Worm (Caenorhabditis elegans) whole organism, young adult: ENCODE results near the gene col-130.

Source experiments
- B0019.2 ChIP-seq: fragments of 200-800 bp; sonication (Bioruptor generic); conservative IDR thresholded peaks from 2 replicates; pipeline ENCODE4 v1.3.6; 2022; ENCODE audit warnings: missing genetic modification reagents, missing genetic modification characterization, missing compliant biosample characterization
- B0336.3 ChIP-seq: fragments of 200-800 bp; sonication (Bioruptor generic); IDR thresholded peaks from 2 replicates; pipeline ENCODE4 v1.3.6; 2022; ENCODE audit warnings: missing genetic modification characterization, missing compliant biosample characterization
- C06A6.2 ChIP-seq: fragments of 200-800 bp; sonication (Bioruptor generic); conservative IDR thresholded peaks from 2 replicates; pipeline ENCODE4 v1.3.6; 2022; ENCODE audit warnings: missing genetic modification characterization, missing compliant biosample characterization
- F22D6.2 ChIP-seq: sonication (generic microtip); optimal IDR thresholded peaks from 2 replicates; lab custom pipeline; 2016; ENCODE audit warnings: mild to moderate bottlenecking, missing genetic modification characterization, missing compliant biosample characterization
- F57C9.4 ChIP-seq: sonication (generic microtip); optimal IDR thresholded peaks from 2 replicates; lab custom pipeline; 2017; ENCODE audit warnings: mild to moderate bottlenecking, missing genetic modification characterization, missing compliant biosample characterization
- Y53F4B.3 ChIP-seq: fragments of 200-800 bp; sonication (Bioruptor generic); IDR thresholded peaks from 2 replicates; pipeline ENCODE4 v1.3.6; 2022; ENCODE audit warnings: missing genetic modification reagents, missing genetic modification characterization, missing compliant biosample characterization
- Y53G8AR.9 ChIP-seq: fragments of 200-800 bp; sonication (Bioruptor generic); conservative IDR thresholded peaks from 2 replicates; pipeline ENCODE4 v1.3.6; 2022; ENCODE audit warnings: missing genetic modification reagents, missing genetic modification characterization, missing compliant biosample characterization
- Y95B8A.8 ChIP-seq: fragments of 200-800 bp; sonication (Bioruptor generic); IDR thresholded peaks from 2 replicates; pipeline ENCODE4 v1.3.6; 2022; ENCODE audit warnings: missing genetic modification reagents, missing genetic modification characterization, missing compliant biosample characterization
- aptf-2 ChIP-seq: fragments of 200-800 bp; sonication (Bioruptor generic); conservative IDR thresholded peaks from 2 replicates; pipeline ENCODE4 v1.3.6; 2022; ENCODE audit warnings: missing genetic modification reagents, missing genetic modification characterization, missing compliant biosample characterization
- attf-6 ChIP-seq: fragments of 200-800 bp; sonication (Bioruptor generic); IDR thresholded peaks from 2 replicates; pipeline ENCODE4 v1.3.6; 2022; ENCODE audit warnings: missing genetic modification reagents, missing genetic modification characterization, missing compliant biosample characterization
- bed-2 ChIP-seq: fragments of 200-800 bp; sonication (Bioruptor generic); IDR thresholded peaks from 2 replicates; pipeline ENCODE4 v1.3.6; 2022; ENCODE audit warnings: missing genetic modification reagents, missing genetic modification characterization, missing compliant biosample characterization
- ceh-100 ChIP-seq: fragments of 200-800 bp; sonication (Bioruptor generic); IDR thresholded peaks from 2 replicates; pipeline ENCODE4 v1.3.6; 2022; ENCODE audit warnings: missing genetic modification reagents, missing genetic modification characterization, missing compliant biosample characterization
- ceh-79 ChIP-seq: sonication (generic microtip); optimal IDR thresholded peaks from 2 replicates; lab custom pipeline; 2017; ENCODE audit warnings: mild to moderate bottlenecking, missing genetic modification characterization, missing compliant biosample characterization
- die-1 ChIP-seq: sonication (generic microtip); optimal IDR thresholded peaks from 2 replicates; lab custom pipeline; 2016; ENCODE audit warnings: missing genotype, mild to moderate bottlenecking, missing genetic modification characterization, missing compliant biosample characterization
- egl-18 ChIP-seq: fragments of 200-800 bp; sonication (Bioruptor generic); IDR thresholded peaks from 2 replicates; pipeline ENCODE4 v1.3.6; 2022; ENCODE audit warnings: missing genetic modification reagents, missing genetic modification characterization, missing compliant biosample characterization
- egl-44 ChIP-seq: fragments of 200-800 bp; sonication (Bioruptor generic); IDR thresholded peaks from 2 replicates; pipeline ENCODE4 v1.3.6; 2022; ENCODE audit warnings: missing genetic modification reagents, missing genetic modification characterization, missing compliant biosample characterization
- ekl-4 ChIP-seq: fragments of 200-800 bp; sonication (Bioruptor generic); IDR thresholded peaks from 2 replicates; pipeline ENCODE4 v1.3.6; 2022; ENCODE audit warnings: missing genetic modification reagents, missing genetic modification characterization, missing compliant biosample characterization
- ets-4 ChIP-seq: fragments of 200-800 bp; sonication (Bioruptor generic); optimal IDR thresholded peaks from 2 replicates; lab custom pipeline; 2018; ENCODE audit warnings: mild to moderate bottlenecking, missing genetic modification characterization, missing compliant biosample characterization
- hlh-12 ChIP-seq: sonication (generic microtip); optimal IDR thresholded peaks from 2 replicates; lab custom pipeline; 2016; ENCODE audit warnings: missing genetic modification characterization, missing compliant biosample characterization
- hmg-20 ChIP-seq: fragments of 200-800 bp; sonication (Bioruptor generic); IDR thresholded peaks from 2 replicates; pipeline ENCODE4 v1.3.6; 2022; ENCODE audit warnings: missing genetic modification reagents, missing genetic modification characterization, missing compliant biosample characterization
- let-607 ChIP-seq, 2 experiments: fragments of 200-800 bp in 1 of 2; sonication (Bioruptor generic) in 1 of 2; sonication (generic microtip) in 1 of 2; optimal IDR thresholded peaks; 2 replicates each; lab custom pipeline; 2016 to 2018; ENCODE audit warnings: mild to moderate bottlenecking in 2 of 2, missing compliant biosample characterization in 2 of 2, missing genetic modification characterization in 2 of 2, moderate library complexity in 2 of 2, missing genotype in 1 of 2
- lin-40 ChIP-seq: sonication (generic microtip); optimal IDR thresholded peaks from 2 replicates; lab custom pipeline; 2016; ENCODE audit warnings: missing genetic modification characterization, mild to moderate bottlenecking, missing compliant biosample characterization, missing genotype, missing genetic modification reagents
- lin-54 ChIP-seq: fragments of 200-800 bp; sonication (Bioruptor generic); optimal IDR thresholded peaks from 2 replicates; lab custom pipeline; 2018; ENCODE audit warnings: mild to moderate bottlenecking, missing genetic modification characterization, missing compliant biosample characterization
- lir-1 ChIP-seq: fragments of 200-800 bp; sonication (Bioruptor generic); conservative IDR thresholded peaks from 2 replicates; pipeline ENCODE4 v1.3.6; 2022; ENCODE audit warnings: missing genetic modification reagents, missing genetic modification characterization, missing compliant biosample characterization
- lsl-1 ChIP-seq: fragments of 200-800 bp; sonication (Bioruptor generic); optimal IDR thresholded peaks from 2 replicates; lab custom pipeline; 2018; ENCODE audit warnings: mild to moderate bottlenecking, missing genetic modification characterization, moderate library complexity, missing compliant biosample characterization
- lsy-27 ChIP-seq: sonication (generic microtip); optimal IDR thresholded peaks from 2 replicates; lab custom pipeline; 2017; ENCODE audit warnings: missing genetic modification characterization, mild to moderate bottlenecking, missing compliant biosample characterization, antibody characterized with exemption, missing genotype, borderline replicate concordance; ENCODE audit not compliant: insufficient read depth
- madf-10 ChIP-seq: sonication (generic microtip); optimal IDR thresholded peaks from 2 replicates; lab custom pipeline; 2016; ENCODE audit warnings: mild to moderate bottlenecking, missing genetic modification characterization, missing compliant biosample characterization
- madf-3 ChIP-seq: fragments of 200-800 bp; sonication (Bioruptor generic); IDR thresholded peaks from 2 replicates; pipeline ENCODE4 v1.3.6; 2022; ENCODE audit warnings: missing genetic modification reagents, missing genetic modification characterization, missing compliant biosample characterization
- madf-6 ChIP-seq: fragments of 200-800 bp; sonication (Bioruptor generic); IDR thresholded peaks from 2 replicates; pipeline ENCODE4 v1.3.6; 2022; ENCODE audit warnings: missing genetic modification reagents, missing genetic modification characterization, missing compliant biosample characterization
- mxl-1 ChIP-seq: sonication (generic microtip); optimal IDR thresholded peaks from 2 replicates; lab custom pipeline; 2016; ENCODE audit warnings: missing genetic modification characterization, missing compliant biosample characterization
- nfya-1 ChIP-seq: sonication (generic microtip); optimal IDR thresholded peaks from 2 replicates; lab custom pipeline; 2017; ENCODE audit warnings: antibody characterized with exemption, missing compliant biosample characterization, missing genetic modification characterization, borderline replicate concordance; ENCODE audit not compliant: insufficient read depth
- nfya-2 ChIP-seq: fragments of 200-800 bp; sonication (Bioruptor generic); IDR thresholded peaks from 2 replicates; pipeline ENCODE4 v1.3.6; 2022; ENCODE audit warnings: missing genetic modification reagents, missing genetic modification characterization, missing compliant biosample characterization
- nhr-120 ChIP-seq: fragments of 200-800 bp; sonication (Bioruptor generic); IDR thresholded peaks from 2 replicates; pipeline ENCODE4 v1.3.6; 2022; ENCODE audit warnings: missing genetic modification characterization, missing compliant biosample characterization
- nhr-27 ChIP-seq: fragments of 200-800 bp; sonication (Bioruptor generic); optimal IDR thresholded peaks from 2 replicates; lab custom pipeline; 2018; ENCODE audit warnings: mild to moderate bottlenecking, missing genetic modification characterization, moderate library complexity, missing compliant biosample characterization
- nhr-80 ChIP-seq: sonication (generic microtip); optimal IDR thresholded peaks from 2 replicates; lab custom pipeline; 2016; ENCODE audit warnings: missing genetic modification characterization, missing compliant biosample characterization
- nhr-90 ChIP-seq: sonication (generic microtip); optimal IDR thresholded peaks from 2 replicates; lab custom pipeline; 2016; ENCODE audit warnings: missing genotype, mild to moderate bottlenecking, missing genetic modification characterization, missing compliant biosample characterization
- rcor-1 ChIP-seq: fragments of 200-800 bp; sonication (Bioruptor generic); IDR thresholded peaks from 2 replicates; pipeline ENCODE4 v1.3.6; 2022; ENCODE audit warnings: missing genetic modification reagents, missing genetic modification characterization, missing compliant biosample characterization
- repo-1 ChIP-seq: sonication (generic microtip); optimal IDR thresholded peaks from 2 replicates; lab custom pipeline; 2017; ENCODE audit warnings: mild to moderate bottlenecking, missing genetic modification characterization, missing compliant biosample characterization
- rpc-1 ChIP-seq, 2 experiments: fragments of 150-350 bp in 1 of 2; sonication (generic microtip) in 1 of 2; optimal IDR thresholded peaks; 2 replicates each; lab custom pipeline; 2014 to 2018; ENCODE audit warnings: missing biosample characterization in 1 of 2, missing genetic modification characterization in 1 of 2, missing genetic modification reagents in 1 of 2, missing genotype in 1 of 2
- somi-1 ChIP-seq: fragments of 200-800 bp; sonication (Bioruptor generic); optimal IDR thresholded peaks from 2 replicates; lab custom pipeline; 2018; ENCODE audit warnings: mild to moderate bottlenecking, missing genetic modification characterization, missing compliant biosample characterization
- tlf-1 ChIP-seq: fragments of 200-800 bp; sonication (Bioruptor generic); optimal IDR thresholded peaks from 2 replicates; lab custom pipeline; 2018; ENCODE audit warnings: mild to moderate bottlenecking, missing genetic modification characterization, missing compliant biosample characterization
- xnd-1 ChIP-seq: sonication (generic microtip); optimal IDR thresholded peaks from 2 replicates; lab custom pipeline; 2016; ENCODE audit warnings: missing genotype, missing genetic modification reagents, missing genetic modification characterization, missing compliant biosample characterization
- zim-3 ChIP-seq: sonication (generic microtip); optimal IDR thresholded peaks from 2 replicates; lab custom pipeline; 2017; ENCODE audit warnings: mild to moderate bottlenecking, missing genetic modification characterization, moderate library complexity, missing compliant biosample characterization
- ztf-18 ChIP-seq: sonication (generic microtip); optimal IDR thresholded peaks from 2 replicates; lab custom pipeline; 2016; ENCODE audit warnings: missing genotype, mild to moderate bottlenecking, missing genetic modification characterization, missing compliant biosample characterization
- ztf-22 ChIP-seq: fragments of 200-800 bp; sonication (Bioruptor generic); optimal IDR thresholded peaks from 2 replicates; lab custom pipeline; 2018; ENCODE audit warnings: mild to moderate bottlenecking, missing genetic modification characterization, moderate library complexity, missing compliant biosample characterization
- ztf-26 ChIP-seq: sonication (generic microtip); optimal IDR thresholded peaks from 2 replicates; lab custom pipeline; 2017; ENCODE audit warnings: missing genetic modification characterization, missing compliant biosample characterization
- ztf-6 ChIP-seq: fragments of 200-800 bp; sonication (Bioruptor generic); IDR thresholded peaks from 2 replicates; pipeline ENCODE4 v1.3.6; 2022; ENCODE audit warnings: missing genetic modification reagents, missing genetic modification characterization, missing compliant biosample characterization

col-130 gene

DNA sequence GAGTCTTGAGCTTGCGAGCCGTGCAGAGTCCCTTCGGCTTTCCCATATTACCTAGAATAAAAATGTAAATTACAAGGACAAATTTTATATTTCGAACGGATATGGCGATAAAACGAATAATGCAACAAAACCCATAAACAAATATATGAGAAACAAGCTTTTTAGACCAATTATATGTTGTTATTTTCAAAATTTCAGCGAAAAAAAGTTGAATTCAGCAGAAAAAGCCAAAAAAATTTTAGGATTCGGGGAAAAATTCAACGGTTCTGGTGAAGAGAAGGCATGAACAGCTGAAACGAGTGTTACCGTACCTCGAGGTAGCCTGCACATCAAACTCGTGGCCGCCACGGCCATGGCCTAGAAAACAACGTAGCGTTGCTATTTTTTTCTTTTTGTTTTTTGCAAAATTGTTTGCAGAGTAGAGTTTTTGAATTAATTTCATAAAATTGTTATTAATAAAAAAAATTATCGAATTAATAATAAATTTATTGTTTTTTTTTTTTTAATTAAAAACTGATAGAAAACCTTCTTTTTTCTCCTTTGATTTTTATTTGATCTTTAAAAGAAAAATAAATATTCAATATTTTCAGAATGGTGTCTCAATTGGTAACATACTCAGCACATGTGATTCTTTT, 37.2 kb downstream of the col-130 start, which contains the start of the genes rps-23 and dpm-3 (continued):
- peak; percentile 95 for TF ChIP-seq madf-6 (GFP tag; lab: Robert Waterston, UW)
- no peak for TF ChIP-seq ztf-22
- peak; percentile 93 for TF ChIP-seq aptf-2
- TF ChIP-seq mxl-1 = no peak
- peak; percentile 96 for TF ChIP-seq bed-2 (GFP tag; lab: Robert Waterston, UW)
- no peak for TF ChIP-seq die-1
- peak; percentile 82 for TF ChIP-seq egl-44
- TF ChIP-seq nhr-27 (tag; lab: Kevin White, UChicago) = no peak
- peak; percentile 83 for TF ChIP-seq nhr-80 (tag; lab: Kevin White, UChicago)
- TF ChIP-seq madf-10 = peak; percentile 91
- TF ChIP-seq F22D6.2 = peak; percentile 60
- TF ChIP-seq zim-3 (tag; lab: Kevin White, UChicago) = peak; percentile 68
- TF ChIP-seq ets-4 (GFP tag; lab: Kevin White, UChicago) = no peak
- TF ChIP-seq ztf-6 = peak; percentile 87
- peak; percentile 77 for TF ChIP-seq Y53G8AR.9 (GFP tag; lab: Robert Waterston, UW)
- peak; percentile 87 for TF ChIP-seq lir-1 (GFP tag; lab: Robert Waterston, UW)
- no peak for TF ChIP-seq nfya-1 (tag; lab: Kevin White, UChicago)
- TF ChIP-seq ekl-4 (GFP tag; lab: Robert Waterston, UW) = peak; percentile 95
- peak; percentile 52 for TF ChIP-seq C06A6.2 (GFP tag; lab: Robert Waterston, UW)
- TF ChIP-seq B0019.2 (GFP tag; lab: Robert Waterston, UW) = peak; percentile 96
- TF ChIP-seq xnd-1 (tag; lab: Kevin White, UChicago) = peak; percentile 68
- peak; percentile 77; the same call in 1 of the 2 replicates for TF ChIP-seq Y53F4B.3 (GFP tag; lab: Robert Waterston, UW)
- TF ChIP-seq repo-1 (tag; lab: Kevin White, UChicago) = peak; percentile 42
- peak; percentile 95 for TF ChIP-seq madf-3 (GFP tag; lab: Robert Waterston, UW)
- TF ChIP-seq rcor-1 (GFP tag; lab: Robert Waterston, UW) = peak; percentile 90
- TF ChIP-seq ztf-26 (tag; lab: Kevin White, UChicago) = peak; percentile 49
- 0 out of 2 replicates have a peak, but pooled peaks have one; percentile 73 for TF ChIP-seq nfya-2 (GFP tag; lab: Robert Waterston, UW)
- TF ChIP-seq lin-54 (GFP tag; lab: Kevin White, UChicago) = peak; percentile 91
- peak; percentile 95 for TF ChIP-seq tlf-1
- no peak for TF ChIP-seq ceh-79 (tag; lab: Kevin White, UChicago)
- no peak for TF ChIP-seq nhr-90
- TF ChIP-seq nhr-120 (GFP tag; lab: Robert Waterston, UW) = 0 out of 2 replicates have a peak, but pooled peaks have one; percentile 62
- no peak for TF ChIP-seq F57C9.4 (tag; lab: Kevin White, UChicago)
- peak; percentile 55 to 90 for TF ChIP-seq let-607 (tag; optimal IDR thresholded peaks at IDR 0.05; lab: Kevin White, UChicago)
- peak; percentile 63 for TF ChIP-seq ztf-18
- TF ChIP-seq lsl-1 = peak; percentile 98
- TF ChIP-seq somi-1 (GFP tag; lab: Kevin White, UChicago) = peak; percentile 73
- peak; percentile 94 for TF ChIP-seq Y95B8A.8
- no peak for TF ChIP-seq lin-40
- TF ChIP-seq ceh-100 (GFP tag; lab: Robert Waterston, UW) = peak; percentile 83
- 0 out of 2 replicates have a peak, but pooled peaks have one; percentile 73 for TF ChIP-seq egl-18
- 0 out of 2 replicates have a peak, but pooled peaks have one; percentile 59 for TF ChIP-seq hmg-20
- TF ChIP-seq lsy-27 (tag; lab: Kevin White, UChicago) = no peak
- peak; percentile 60; the same call in 1 of the 2 replicates for TF ChIP-seq B0336.3 (GFP tag; lab: Robert Waterston, UW)
- TF ChIP-seq attf-6 (GFP tag; lab: Robert Waterston, UW) = peak; percentile 86
- TF ChIP-seq rpc-1 (optimal IDR thresholded peaks at IDR 0.05; lab: Kevin White, UChicago) = peak; percentile 15
- TF ChIP-seq rpc-1 (tag; optimal IDR thresholded peaks at IDR 0.05; lab: Kevin White, UChicago) = peak; percentile 6
- TF ChIP-seq hlh-12 (tag; lab: Kevin White, UChicago) = no peak
